Worm (Caenorhabditis elegans): Measurements from ENCODE around the gene F48E8.2.
A peak's percentile ranks its signal among the peaks of the same experiment; 100 is the strongest.

F48E8.2 gene

ce11 chrIII:5504725-5505473 lies 40.7 kb downstream of the F48E8.2 start (continued):
- TF ChIP-seq nfya-2 (GFP tag; IDR thresholded peaks at IDR 0.05) (0 out of 2 replicates have a peak, but pooled peaks have one; percentile 56), ztf-28 (GFP tag; IDR thresholded peaks at IDR 0.05) (no peak), zfh-2 (GFP tag; conservative IDR thresholded peaks at IDR 0.05) (peak; percentile 88), Y95B8A.8 (GFP tag; IDR thresholded peaks at IDR 0.05) (no peak), unc-130 (GFP tag; optimal IDR thresholded peaks at IDR 0.05) (no peak), lsl-1 (GFP tag; optimal IDR thresholded peaks at IDR 0.05) (no peak), nhr-120 (GFP tag; IDR thresholded peaks at IDR 0.05) (no peak), ccch-3 (GFP tag; optimal IDR thresholded peaks at IDR 0.05) (no peak), ceh-27 (GFP tag; optimal IDR thresholded peaks at IDR 0.05) (no peak), T07F8.4 (tag; optimal IDR thresholded peaks at IDR 0.05) (no peak), B0019.2 (GFP tag; conservative IDR thresholded peaks at IDR 0.05) (no peak), nhr-27 (tag; optimal IDR thresholded peaks at IDR 0.05) (no peak), cebp-2 (GFP tag; IDR thresholded peaks at IDR 0.05) (no peak), dpff-1 (tag; optimal IDR thresholded peaks at IDR 0.05) (no peak), bed-1 (GFP tag; IDR thresholded peaks at IDR 0.05) (no peak), snpc-1.3 (tag; optimal IDR thresholded peaks at IDR 0.05; ENCODE audit: insufficient read depth) (no peak)

DNA sequence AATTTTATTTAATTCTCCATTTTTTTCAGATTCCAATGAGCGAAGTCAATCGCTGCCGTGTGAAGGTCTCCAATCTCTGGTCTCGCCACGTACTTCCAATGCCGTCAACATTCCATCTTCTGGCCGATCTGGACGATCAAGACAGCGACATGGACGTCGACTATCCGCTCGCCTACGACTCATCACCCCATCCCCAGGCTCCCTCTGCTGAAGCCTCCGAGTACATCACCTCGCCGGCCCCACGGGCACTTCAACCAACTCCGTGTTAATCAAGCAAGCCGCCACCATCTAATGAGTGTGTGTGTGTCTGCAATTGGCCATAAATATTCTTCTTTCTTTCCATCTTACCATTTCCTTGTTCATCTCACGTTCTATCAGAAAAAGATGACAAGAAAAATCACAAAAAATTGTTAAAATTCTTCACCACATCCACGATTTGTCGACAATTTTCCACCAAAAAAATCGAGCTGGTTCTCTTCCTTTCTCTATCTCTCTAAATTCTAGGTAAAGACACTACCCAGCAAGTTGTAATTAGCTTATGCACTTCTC lies 41.4 kb downstream of the F48E8.2 start:
- 0 out of 2 replicates have a peak, but pooled peaks have one; percentile 6 for TF ChIP-seq hmg-1.2 (GFP tag; IDR thresholded peaks at IDR 0.05)
- TF ChIP-seq mcd-1 (GFP tag; IDR thresholded peaks at IDR 0.05), result 0 out of 2 replicates have a peak, but pooled peaks have one; percentile 6
- no peak for TF ChIP-seq fkh-3 (tag; optimal IDR thresholded peaks at IDR 0.05)
- TF ChIP-seq ceh-100 (GFP tag; IDR thresholded peaks at IDR 0.05), result peak; percentile 26; the same call in 1 of the 2 replicates
- no peak for TF ChIP-seq lin-40 (tag; optimal IDR thresholded peaks at IDR 0.05)
- no peak for TF ChIP-seq Y79H2A.3 (GFP tag; conservative IDR thresholded peaks at IDR 0.05)
- TF ChIP-seq zfh-2 (GFP tag; conservative IDR thresholded peaks at IDR 0.05), result peak; percentile 69
- TF ChIP-seq sdz-38 (tag; optimal IDR thresholded peaks at IDR 0.05), result no peak
- no peak for TF ChIP-seq K12H6.12 (tag; optimal IDR thresholded peaks at IDR 0.05)

DNA sequence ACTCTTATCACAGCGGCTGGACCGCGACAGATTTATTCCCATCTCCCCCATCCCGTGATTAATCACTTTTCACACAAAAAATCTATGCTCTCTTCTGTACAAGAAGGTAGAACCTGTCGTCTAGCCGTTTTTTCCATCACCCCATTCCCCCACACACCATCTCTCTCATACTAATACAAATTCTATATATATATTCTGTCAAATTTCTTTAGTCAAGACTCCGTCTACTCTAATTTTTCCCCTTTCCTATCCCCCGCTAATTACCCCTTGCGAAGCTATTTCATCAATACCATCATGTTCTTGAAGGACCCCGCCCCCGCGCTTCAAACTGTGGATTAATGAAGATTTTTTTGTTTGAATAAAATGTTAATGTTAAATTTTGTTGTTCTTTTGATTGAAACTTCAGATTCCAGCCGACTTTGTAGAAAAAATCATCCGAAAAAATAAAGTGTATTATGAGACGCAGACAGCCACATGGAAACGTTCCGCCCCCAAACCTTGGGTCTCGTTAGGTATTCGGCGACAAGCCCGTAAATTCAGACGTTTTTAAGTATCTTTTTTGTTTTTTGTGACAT lies 41.9 kb downstream of the F48E8.2 start:
- TF ChIP-seq cebp-2 (GFP tag; IDR thresholded peaks at IDR 0.05) (peak; percentile 77; the same call in 1 of the 2 replicates), C17E4.6 (GFP tag; IDR thresholded peaks at IDR 0.05) (no peak), hsf-1 (GFP tag; IDR thresholded peaks at IDR 0.05) (0 out of 2 replicates have a peak, but pooled peaks have one; percentile 6), B0336.3 (GFP tag; IDR thresholded peaks at IDR 0.05) (peak; percentile 75), lin-35 (GFP tag; optimal IDR thresholded peaks at IDR 0.05) (peak in 1 of 3 experiments; percentile 9), nfya-1 (tag; optimal IDR thresholded peaks at IDR 0.05; ENCODE audit: borderline replicate concordance, insufficient read depth) (no peak), Y95B8A.8 (GFP tag; IDR thresholded peaks at IDR 0.05) (0 out of 2 replicates have a peak, but pooled peaks have one; percentile 36), lin-54 (GFP tag; optimal IDR thresholded peaks at IDR 0.05) (peak; percentile 37), lin-26 (GFP tag; IDR thresholded peaks at IDR 0.05) (0 out of 2 replicates have a peak, but pooled peaks have one; percentile 54), ama-1 (optimal IDR thresholded peaks at IDR 0.05) (peak; percentile 89), ama-1 (GFP tag; optimal IDR thresholded peaks at IDR 0.05) (no peak), dpff-1 (tag; optimal IDR thresholded peaks at IDR 0.05) (peak; percentile 46), hmg-20 (GFP tag; IDR thresholded peaks at IDR 0.05) (peak; percentile 62; the same call in 1 of the 2 replicates), ztf-6 (GFP tag; IDR thresholded peaks at IDR 0.05) (no peak), madf-8 (GFP tag; conservative IDR thresholded peaks at IDR 0.05) (no peak), pbrm-1 (GFP tag; IDR thresholded peaks at IDR 0.05) (peak; percentile 57; the same call in 1 of the 2 replicates), egrh-3 (GFP tag; IDR thresholded peaks at IDR 0.05) (peak; percentile 4; the same call in 1 of the 2 replicates), zim-3 (tag; optimal IDR thresholded peaks at IDR 0.05) (peak; percentile 40), ztf-28 (GFP tag; IDR thresholded peaks at IDR 0.05) (no peak), efl-1 (GFP tag; optimal IDR thresholded peaks at IDR 0.05) (no peak), tlf-1 (GFP tag; optimal IDR thresholded peaks at IDR 0.05) (peak; percentile 1), rpc-1 (optimal IDR thresholded peaks at IDR 0.05) (no peak), rpc-1 (tag; optimal IDR thresholded peaks at IDR 0.05) (no peak), snpc-3.4 (tag; optimal IDR thresholded peaks at IDR 0.05) (peak; percentile 7)
